Worm (Caenorhabditis elegans): ENCODE data around the gene C43D7.8.

- no peak for TF ChIP-seq unc-120 (tag; optimal IDR thresholded peaks at IDR 0.05; ENCODE audit: poor library complexity, severe bottlenecking)
- TF ChIP-seq mls-2 (tag; optimal IDR thresholded peaks at IDR 0.05), result no peak
- TF ChIP-seq tbx-8 (GFP tag; optimal IDR thresholded peaks at IDR 0.05), result no peak
- no peak for TF ChIP-seq snpc-4 (tag; optimal IDR thresholded peaks at IDR 0.05)
- no peak for TF ChIP-seq elt-3 (tag; optimal IDR thresholded peaks at IDR 0.05)
- no peak for TF ChIP-seq sptf-1 (tag; optimal IDR thresholded peaks at IDR 0.05)
- TF ChIP-seq elt-1 (tag; optimal IDR thresholded peaks at IDR 0.05; ENCODE audit: borderline replicate concordance, insufficient read depth), result no peak
- TF ChIP-seq pha-4 (tag; optimal IDR thresholded peaks at IDR 0.05), result no peak
- TF ChIP-seq blmp-1 (tag; optimal IDR thresholded peaks at IDR 0.05), result no peak
- no peak for TF ChIP-seq ztf-11 (tag; optimal IDR thresholded peaks at IDR 0.05)
Observed at ce11 chrV:19299262-19299661, 12.0 kb downstream of the C43D7.8 start, which contains the start of gene F55C9.14.

Data from whole organism, mixed stage, embryonic.